Worm (Caenorhabditis elegans) whole organism, L2 larva: ENCODE measurements around the gene syp-1.
A peak's percentile ranks its signal among the peaks of the same experiment; 100 is the strongest.
"Not testable (repeated sequence)": the region's sequence is repeated elsewhere in the genome, so short reads cannot be mapped to it uniquely, and the experiment has no call there.

Experiments
- C34F6.9 ChIP-seq: fragments of 150-350 bp; optimal IDR thresholded peaks from 2 replicates; lab custom pipeline; 2014; ENCODE audit warnings: missing biosample characterization, missing genetic modification characterization
- F13H6.1 ChIP-seq: sonication (generic microtip); optimal IDR thresholded peaks from 2 replicates; lab custom pipeline; 2016; ENCODE audit warnings: missing genetic modification characterization, missing compliant biosample characterization
- Y55F3AM.14 ChIP-seq: fragments of 200-800 bp; sonication (Bioruptor generic); optimal IDR thresholded peaks from 2 replicates; lab custom pipeline; 2018; ENCODE audit warnings: mild to moderate bottlenecking, missing genetic modification characterization, missing compliant biosample characterization
- alr-1 ChIP-seq: fragments of 150-350 bp; optimal IDR thresholded peaks from 2 replicates; lab custom pipeline; 2014; ENCODE audit warnings: missing biosample characterization, missing genetic modification characterization
- ama-1 ChIP-seq: fragments of 150-350 bp; optimal IDR thresholded peaks from 2 replicates; lab custom pipeline; 2018; ENCODE audit warnings: inconsistent platforms
- blmp-1 ChIP-seq: sonication (generic microtip); optimal IDR thresholded peaks from 2 replicates; lab custom pipeline; 2017; ENCODE audit warnings: missing genetic modification characterization, mild to moderate bottlenecking, missing compliant biosample characterization, antibody characterized with exemption, moderate library complexity; ENCODE audit not compliant: insufficient read depth
- ceh-16 ChIP-seq: fragments of 150-350 bp; optimal IDR thresholded peaks from 2 replicates; lab custom pipeline; 2014; ENCODE audit warnings: missing biosample characterization, missing genetic modification characterization
- crh-2 ChIP-seq: sonication (generic microtip); optimal IDR thresholded peaks from 2 replicates; lab custom pipeline; 2017; ENCODE audit warnings: missing biosample characterization, missing genetic modification characterization
- dmd-4 ChIP-seq: sonication (generic microtip); optimal IDR thresholded peaks from 2 replicates; lab custom pipeline; 2017; ENCODE audit warnings: missing biosample characterization, missing genetic modification characterization
- elt-1 ChIP-seq: fragments of 150-350 bp; optimal IDR thresholded peaks from 2 replicates; lab custom pipeline; 2014; ENCODE audit warnings: missing biosample characterization, missing genetic modification characterization
- elt-3 ChIP-seq: sonication (generic microtip); optimal IDR thresholded peaks from 2 replicates; lab custom pipeline; 2017; ENCODE audit warnings: missing biosample characterization, missing genetic modification characterization
- fos-1 ChIP-seq: fragments of 150-350 bp; optimal IDR thresholded peaks from 2 replicates; lab custom pipeline; 2014; ENCODE audit warnings: missing biosample characterization, missing genetic modification characterization
- gmeb-1 ChIP-seq: fragments of 150-350 bp; optimal IDR thresholded peaks from 2 replicates; lab custom pipeline; 2014; ENCODE audit warnings: missing biosample characterization, missing genetic modification characterization
- lin-11 ChIP-seq: fragments of 150-350 bp; sonication (generic microtip); optimal IDR thresholded peaks from 2 replicates; lab custom pipeline; 2014; ENCODE audit warnings: missing biosample characterization, missing genetic modification characterization, inconsistent platforms, mixed read lengths
- lin-13 ChIP-seq: fragments of 150-350 bp; optimal IDR thresholded peaks from 2 replicates; lab custom pipeline; 2014; ENCODE audit warnings: missing biosample characterization, missing genetic modification reagents, missing genetic modification characterization
- lin-39 ChIP-seq: fragments of 150-350 bp; optimal IDR thresholded peaks from 2 replicates; lab custom pipeline; 2014; ENCODE audit warnings: missing biosample characterization, missing genetic modification reagents, missing genetic modification characterization
- lsy-2 ChIP-seq, 2 experiments: fragments of 150-350 bp in 1 of 2; sonication (generic microtip) in 1 of 2; optimal IDR thresholded peaks; 2 replicates each; lab custom pipeline; 2014 to 2017; ENCODE audit warnings: missing biosample characterization in 2 of 2, missing genetic modification characterization in 2 of 2
- nhr-10 ChIP-seq: sonication (generic microtip); optimal IDR thresholded peaks from 2 replicates; lab custom pipeline; 2017; ENCODE audit warnings: missing biosample characterization, missing genetic modification characterization
- nhr-11 ChIP-seq: fragments of 150-350 bp; optimal IDR thresholded peaks from 2 replicates; lab custom pipeline; 2014; ENCODE audit warnings: missing biosample characterization, missing genetic modification characterization
- nhr-129 ChIP-seq: fragments of 150-350 bp; optimal IDR thresholded peaks from 2 replicates; lab custom pipeline; 2014; ENCODE audit warnings: missing biosample characterization, missing genetic modification characterization
- nhr-23 ChIP-seq: fragments of 150-350 bp; optimal IDR thresholded peaks from 2 replicates; lab custom pipeline; 2014; ENCODE audit warnings: missing biosample characterization, missing genetic modification reagents, missing genetic modification characterization
- nhr-25 ChIP-seq: fragments of 150-350 bp; sonication (generic microtip); optimal IDR thresholded peaks from 3 replicates; lab custom pipeline; 2014; ENCODE audit warnings: missing biosample characterization, missing genetic modification characterization
- nhr-6 ChIP-seq: fragments of 150-350 bp; optimal IDR thresholded peaks from 2 replicates; lab custom pipeline; 2014; ENCODE audit warnings: missing biosample characterization, missing genetic modification characterization
- nhr-77 ChIP-seq: fragments of 150-350 bp; optimal IDR thresholded peaks from 2 replicates; lab custom pipeline; 2014; ENCODE audit warnings: missing biosample characterization, missing genetic modification characterization
- sem-4 ChIP-seq: fragments of 150-350 bp; optimal IDR thresholded peaks from 2 replicates; lab custom pipeline; 2014; ENCODE audit warnings: missing biosample characterization, missing genetic modification reagents, missing genetic modification characterization
- skn-1 ChIP-seq: sonication (generic microtip); optimal IDR thresholded peaks from 2 replicates; lab custom pipeline; 2017; ENCODE audit warnings: missing biosample characterization, missing genetic modification characterization
- sma-3 ChIP-seq: sonication (generic microtip); optimal IDR thresholded peaks from 2 replicates; lab custom pipeline; 2016; ENCODE audit warnings: missing genetic modification reagents, missing genetic modification characterization, missing compliant biosample characterization
- sma-9 ChIP-seq, 2 experiments: fragments of 150-350 bp in 1 of 2; sonication (generic microtip) in 1 of 2; optimal IDR thresholded peaks; 2 replicates each; lab custom pipeline; 2014 to 2016; ENCODE audit warnings: missing genetic modification characterization in 2 of 2, mild to moderate bottlenecking in 1 of 2, missing biosample characterization in 1 of 2, missing compliant biosample characterization in 1 of 2, missing genetic modification reagents in 1 of 2, moderate library complexity in 1 of 2
- snpc-4 ChIP-seq: fragments of 150-350 bp; optimal IDR thresholded peaks from 2 replicates; lab custom pipeline; 2014; ENCODE audit warnings: missing biosample characterization, missing genetic modification characterization
- unc-39 ChIP-seq: fragments of 150-350 bp; optimal IDR thresholded peaks from 2 replicates; lab custom pipeline; 2014; ENCODE audit warnings: missing biosample characterization, missing genetic modification characterization
- unc-55 ChIP-seq: fragments of 150-350 bp; sonication (generic microtip); optimal IDR thresholded peaks from 3 replicates; lab custom pipeline; 2014; ENCODE audit warnings: missing biosample characterization, missing genetic modification reagents, missing genetic modification characterization
- unc-62 ChIP-seq: fragments of 150-350 bp; optimal IDR thresholded peaks from 2 replicates; lab custom pipeline; 2014; ENCODE audit warnings: missing biosample characterization, missing genetic modification reagents, missing genetic modification characterization
- ztf-1 ChIP-seq: fragments of 200-800 bp; sonication (Bioruptor generic); conservative IDR thresholded peaks from 2 replicates; pipeline ENCODE4 v1.3.6; 2022; ENCODE audit warnings: missing genetic modification characterization, missing compliant biosample characterization
- ztf-4 ChIP-seq: fragments of 150-350 bp; optimal IDR thresholded peaks from 2 replicates; lab custom pipeline; 2014; ENCODE audit warnings: missing biosample characterization, missing genetic modification characterization

The syp-1 gene

DNA sequence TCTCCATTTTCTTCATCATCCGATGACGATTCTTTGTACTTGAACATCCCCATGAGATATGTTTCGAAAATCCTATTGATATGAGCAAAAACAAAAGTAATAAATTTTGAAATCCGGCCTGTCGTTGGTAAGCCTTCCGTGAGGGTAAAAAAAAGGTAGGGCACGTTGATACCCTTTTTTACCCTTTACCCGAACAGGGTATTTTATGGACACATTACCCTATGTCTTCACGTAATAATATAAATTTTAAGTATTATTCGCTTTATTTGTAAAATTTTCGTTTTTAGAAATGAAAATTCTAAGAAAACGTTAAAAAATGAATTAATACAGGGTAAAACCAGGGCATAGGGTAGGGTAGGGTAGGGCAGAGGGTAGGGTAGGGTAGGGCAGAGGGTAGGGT lies 20.3 kb upstream of the syp-1 start, which contains the start of gene F13A7.7:
Gene F13A7.7 (minus strand): TSS at position 101 of the 400 bp plus-strand sequence.
- not testable (repeated sequence) for TF ChIP-seq unc-39 (tag; lab: Kevin White, UChicago); ama-1 (lab: Kevin White, UChicago); sem-4 (tag; lab: Kevin White, UChicago)

DNA sequence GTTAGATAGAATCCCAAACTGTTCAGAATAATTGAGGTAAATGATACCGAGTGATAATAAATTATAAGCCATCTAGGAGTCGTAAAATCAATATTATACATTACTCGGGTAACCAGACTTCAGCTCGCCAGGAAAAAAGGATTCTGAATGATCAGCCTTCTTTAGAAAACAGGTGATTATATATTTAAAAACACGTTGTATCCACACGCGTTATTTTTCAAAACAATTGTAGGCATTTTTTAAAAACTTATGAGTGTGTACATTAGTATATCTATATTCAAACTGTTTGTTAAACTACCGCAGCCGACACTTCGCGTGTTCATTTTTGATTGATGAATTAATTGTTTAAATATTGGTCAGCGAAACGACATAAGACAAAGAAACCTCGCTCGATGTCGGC lies 15.8 kb upstream of the syp-1 start, which contains the start of gene sri-65:
Gene sri-65 (minus strand): TSS at position 101 of the 400 bp plus-strand sequence.
- TF ChIP-seq nhr-23 (tag; lab: Kevin White, UChicago) (no peak), nhr-6 (tag; lab: Kevin White, UChicago) (no peak), dmd-4 (no peak), ztf-1 (GFP tag; lab: Robert Waterston, UW) (no peak), C34F6.9 (no peak), alr-1 (tag; lab: Kevin White, UChicago) (no peak), crh-2 (tag; lab: Kevin White, UChicago) (no peak), unc-62 (GFP tag; lab: Kevin White, UChicago) (no peak), elt-1 (tag; lab: Kevin White, UChicago) (no peak), nhr-10 (tag; lab: Kevin White, UChicago) (no peak), blmp-1 (tag; lab: Kevin White, UChicago) (no peak), snpc-4 (no peak)

DNA sequence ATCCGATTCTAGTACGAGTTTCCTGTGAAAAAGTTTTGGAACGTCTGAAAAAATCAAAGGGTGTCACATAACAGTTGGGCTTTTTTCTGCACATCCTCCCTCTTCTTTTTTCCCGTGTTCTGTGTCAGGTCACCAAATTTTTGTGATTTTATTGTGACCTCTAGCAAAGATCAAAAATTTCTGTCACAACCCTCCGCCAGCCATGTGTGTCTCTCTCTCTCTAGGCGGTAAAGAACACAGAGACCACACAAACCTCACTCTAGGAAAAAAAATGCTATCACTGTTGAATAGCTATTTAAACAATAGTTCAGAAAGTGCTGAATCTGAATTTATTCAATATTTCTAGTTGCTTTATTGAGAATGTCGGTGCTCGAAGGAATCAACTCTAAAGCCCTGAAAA lies 13.4 kb upstream of the syp-1 start, which contains the start of gene gst-44:
Gene gst-44 (plus strand): TSS at position 237 of the 400 bp plus-strand sequence.
- TF ChIP-seq sma-9 (GFP tag; optimal IDR thresholded peaks at IDR 0.05; lab: Kevin White, UChicago) (peak; percentile 77), sma-9 (tag; optimal IDR thresholded peaks at IDR 0.05; lab: Kevin White, UChicago) (no peak), fos-1 (tag; lab: Kevin White, UChicago) (peak; percentile 49), elt-3 (tag; lab: Kevin White, UChicago) (no peak), nhr-129 (tag; lab: Kevin White, UChicago) (peak; percentile 5), lin-13 (GFP tag; lab: Kevin White, UChicago) (no peak)

DNA sequence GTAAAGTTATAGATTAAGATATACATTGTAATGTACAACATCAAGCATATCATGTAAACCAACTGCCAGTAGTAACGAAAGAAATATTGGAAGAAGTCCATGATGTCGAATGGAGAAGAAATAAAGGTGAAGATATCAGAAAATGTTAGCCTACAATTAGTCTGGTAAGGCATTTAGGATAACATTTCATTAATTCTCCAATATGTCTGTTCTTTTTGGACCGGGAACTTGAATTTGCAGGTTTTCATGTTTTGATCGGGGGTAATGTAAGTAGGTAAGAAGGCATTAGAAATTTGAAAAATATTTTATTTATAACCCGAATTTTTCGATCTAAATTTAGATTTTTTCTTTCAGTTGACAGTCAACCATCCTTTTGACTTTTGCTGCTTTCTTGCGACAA lies 10.3 kb upstream of the syp-1 start, which contains the start of gene srd-63:
Gene srd-63 (minus strand): TSS at position 101 of the 400 bp plus-strand sequence.
- no peak for TF ChIP-seq Y55F3AM.14
- TF ChIP-seq unc-39 (tag; lab: Kevin White, UChicago): no peak
- no peak for TF ChIP-seq nhr-6 (tag; lab: Kevin White, UChicago)
- no peak for TF ChIP-seq nhr-129 (tag; lab: Kevin White, UChicago)
- TF ChIP-seq snpc-4: no peak
- TF ChIP-seq blmp-1 (tag; lab: Kevin White, UChicago): no peak
- no peak for TF ChIP-seq lin-39 (tag; lab: Kevin White, UChicago)
- no peak for TF ChIP-seq nhr-23 (tag; lab: Kevin White, UChicago)
- no peak for TF ChIP-seq elt-1 (tag; lab: Kevin White, UChicago)
- TF ChIP-seq nhr-77 (tag; lab: Kevin White, UChicago): no peak
- no peak for TF ChIP-seq ceh-16
- TF ChIP-seq C34F6.9: no peak
- no peak for TF ChIP-seq ztf-4 (tag; lab: Kevin White, UChicago)
- TF ChIP-seq fos-1 (tag; lab: Kevin White, UChicago): no peak
- TF ChIP-seq lin-11 (tag; lab: Kevin White, UChicago): no peak
- TF ChIP-seq skn-1 (tag; lab: Kevin White, UChicago): no peak
- TF ChIP-seq sem-4 (tag; lab: Kevin White, UChicago): no peak
- TF ChIP-seq lsy-2 (tag; optimal IDR thresholded peaks at IDR 0.05; lab: Kevin White, UChicago): no peak

DNA sequence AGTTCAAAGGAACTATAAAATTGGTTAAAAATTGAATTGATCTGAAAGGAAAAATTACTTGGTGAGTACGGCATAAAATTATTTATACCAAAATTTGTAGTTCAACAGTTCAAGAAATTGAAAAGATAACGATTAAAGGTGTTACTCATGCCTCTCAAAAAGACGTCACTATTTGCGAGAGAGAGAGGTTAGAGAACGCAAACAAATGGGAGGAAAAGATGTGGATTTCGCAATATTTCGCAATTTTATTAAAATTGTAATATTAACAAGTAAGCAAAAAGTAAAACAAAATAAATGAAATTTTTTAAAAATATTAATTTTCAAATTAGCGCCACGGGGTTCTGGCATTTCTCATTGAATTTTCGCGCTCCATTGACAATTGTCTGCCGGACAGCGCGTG lies 8.9 kb upstream of the syp-1 start, which contains the start of gene F13A7.11:
Gene F13A7.11 (minus strand): TSS at position 174 of the 400 bp plus-strand sequence.
- no peak for TF ChIP-seq lsy-2 (tag; optimal IDR thresholded peaks at IDR 0.05; lab: Kevin White, UChicago)
- TF ChIP-seq lin-11 (tag; lab: Kevin White, UChicago): no peak
- TF ChIP-seq unc-55: peak; percentile 40
- TF ChIP-seq nhr-25 (tag; lab: Kevin White, UChicago): no peak
- peak; percentile 15 for TF ChIP-seq C34F6.9
- TF ChIP-seq fos-1 (tag; lab: Kevin White, UChicago): peak; percentile 80
- TF ChIP-seq blmp-1 (tag; lab: Kevin White, UChicago): no peak
- no peak for TF ChIP-seq ceh-16
- no peak for TF ChIP-seq elt-1 (tag; lab: Kevin White, UChicago)
- peak; percentile 67 for TF ChIP-seq sma-9 (GFP tag; optimal IDR thresholded peaks at IDR 0.05; lab: Kevin White, UChicago)
- TF ChIP-seq sma-9 (tag; optimal IDR thresholded peaks at IDR 0.05; lab: Kevin White, UChicago): no peak
- no peak for TF ChIP-seq elt-3 (tag; lab: Kevin White, UChicago)
- TF ChIP-seq nhr-11 (tag; lab: Kevin White, UChicago): no peak
- peak; percentile 100 for TF ChIP-seq nhr-129 (tag; lab: Kevin White, UChicago)
- TF ChIP-seq sma-3: peak; percentile 24
- TF ChIP-seq crh-2 (tag; lab: Kevin White, UChicago): peak; percentile 11
- TF ChIP-seq F13H6.1 (tag; lab: Kevin White, UChicago): no peak
- TF ChIP-seq gmeb-1: peak; percentile 37
